Fruit fly (Drosophila melanogaster): ENCODE measurements around the gene CG33783.
A peak's percentile ranks its signal among the peaks of the same experiment; 100 is the strongest.

The CG33783 gene

dm6 chr3R:10063707-10064106 lies 2.9 kb upstream of the CG33783 start, which contains the start of gene CG33631:
CG33631 (plus strand) TSS chr3R:10064007.
- TF ChIP-seq CG6792 (GFP tag; optimal IDR thresholded peaks at IDR 0.05) (no peak), CG10631 (GFP tag; optimal IDR thresholded peaks at IDR 0.05) (no peak), vri (GFP tag; optimal IDR thresholded peaks at IDR 0.05) (no peak)

dm6 chr3R:10067605-10068004 lies 1.0 kb downstream of the CG33783 start, which contains the start of gene CG33784:
CG33784 (plus strand) TSS chr3R:10067905.
- TF ChIP-seq CG9139 (GFP tag; optimal IDR thresholded peaks at IDR 0.05) (no peak), svp (GFP tag) (no peak), Sox102F (GFP tag; optimal IDR thresholded peaks at IDR 0.05) (no peak), Sox14 (GFP tag; optimal IDR thresholded peaks at IDR 0.05) (no peak), CG6854 (GFP tag; optimal IDR thresholded peaks at IDR 0.05) (no peak), CG4318 (GFP tag; optimal IDR thresholded peaks at IDR 0.05) (no peak), Hr4 (GFP tag; optimal IDR thresholded peaks at IDR 0.05) (no peak), ss (GFP tag; optimal IDR thresholded peaks at IDR 0.05) (no peak), eg (GFP tag; IDR thresholded peaks at IDR 0.05) (no peak), CG11762 (GFP tag; optimal IDR thresholded peaks at IDR 0.05; ENCODE audit: insufficient read depth) (no peak), CG6276 (GFP tag; optimal IDR thresholded peaks at IDR 0.05) (no peak), CG8319 (GFP tag; optimal IDR thresholded peaks at IDR 0.05) (no peak), Blimp-1 (GFP tag; optimal IDR thresholded peaks at IDR 0.05) (no peak), CG34406 (GFP tag; optimal IDR thresholded peaks at IDR 0.05) (no peak)

dm6 chr3R:10068780-10069179 lies 2.2 kb downstream of the CG33783 start:
- TF ChIP-seq fd85E (GFP tag; optimal IDR thresholded peaks at IDR 0.05) (no peak), fkh (GFP tag; optimal IDR thresholded peaks at IDR 0.05) (no peak), svp (GFP tag) (peak; percentile 28), Sox14 (GFP tag; optimal IDR thresholded peaks at IDR 0.05) (no peak), Hr38 (GFP tag; optimal IDR thresholded peaks at IDR 0.05) (no peak)

- TF ChIP-seq Blimp-1 (GFP tag; optimal IDR thresholded peaks at IDR 0.05) (no peak), CG3919 (GFP tag; optimal IDR thresholded peaks at IDR 0.05) (no peak), Hr39 (GFP tag; optimal IDR thresholded peaks at IDR 0.05) (no peak), Eip75B (GFP tag; optimal IDR thresholded peaks at IDR 0.05) (no peak), spab (GFP tag; optimal IDR thresholded peaks at IDR 0.05) (no peak), CG11902 (GFP tag; optimal IDR thresholded peaks at IDR 0.05) (no peak), CG32006 (GFP tag; optimal IDR thresholded peaks at IDR 0.05) (no peak), fd85E (GFP tag; optimal IDR thresholded peaks at IDR 0.05) (no peak), acj6 (GFP tag; optimal IDR thresholded peaks at IDR 0.05) (no peak)
Measured at dm6 chr3R:10070195-10070594, 3.6 kb downstream of the CG33783 start.

- TF ChIP-seq acj6 (GFP tag; optimal IDR thresholded peaks at IDR 0.05) (no peak), dac (GFP tag; optimal IDR thresholded peaks at IDR 0.05) (no peak), Hr38 (GFP tag; optimal IDR thresholded peaks at IDR 0.05) (no peak), salr (GFP tag; optimal IDR thresholded peaks at IDR 0.05) (no peak)
Measured at dm6 chr3R:10070817-10071216, 4.2 kb downstream of the CG33783 start, which contains the start of gene nerfin-2. nerfin-2 (plus strand) TSS chr3R:10071117.

dm6 chr3R:10075323-10075788 lies 8.8 kb downstream of the CG33783 start, which contains the start of gene Alp13:
Alp13 (minus strand) TSS chr3R:10075373.
- no peak for TF ChIP-seq CG6808 (GFP tag; optimal IDR thresholded peaks at IDR 0.05)
- no peak for TF ChIP-seq Eip93F (GFP tag; optimal IDR thresholded peaks at IDR 0.05)
- no peak for TF ChIP-seq Ets96B (tag; optimal IDR thresholded peaks at IDR 0.05)
- no peak for TF ChIP-seq Sox15 (GFP tag; optimal IDR thresholded peaks at IDR 0.05)
- TF ChIP-seq acj6 (GFP tag; optimal IDR thresholded peaks at IDR 0.05) = no peak
- no peak for TF ChIP-seq Sox102F (GFP tag; optimal IDR thresholded peaks at IDR 0.05)
- TF ChIP-seq fkh (GFP tag; optimal IDR thresholded peaks at IDR 0.05) = no peak
- no peak for TF ChIP-seq CG9139 (GFP tag; optimal IDR thresholded peaks at IDR 0.05)
- no peak for TF ChIP-seq Sox14 (GFP tag; optimal IDR thresholded peaks at IDR 0.05)
- no peak for TF ChIP-seq ss (GFP tag; optimal IDR thresholded peaks at IDR 0.05)
- no peak for TF ChIP-seq Eip78C (GFP tag)
- TF ChIP-seq dsx (GFP tag; optimal IDR thresholded peaks at IDR 0.05; ENCODE audit: poor library complexity, severe bottlenecking) = no peak
- no peak for TF ChIP-seq eg (GFP tag; IDR thresholded peaks at IDR 0.05)
- no peak for TF ChIP-seq CG4318 (GFP tag; optimal IDR thresholded peaks at IDR 0.05)
- no peak for TF ChIP-seq CG1621 (tag; optimal IDR thresholded peaks at IDR 0.05)
- TF ChIP-seq dac (GFP tag; optimal IDR thresholded peaks at IDR 0.05) = no peak
- TF ChIP-seq CG8119 (GFP tag; IDR thresholded peaks at IDR 0.05) = no peak
- TF ChIP-seq CG31627 (GFP tag; optimal IDR thresholded peaks at IDR 0.05) = no peak
- no peak for TF ChIP-seq CG11902 (GFP tag; optimal IDR thresholded peaks at IDR 0.05)

Data from whole organism, prepupa.